Fruit fly (Drosophila melanogaster) Kc167 (cell line): ENCODE results near the gene CG5418.

Source experiments
- Myc ChIP-seq: fragments of >200 bp; optimal IDR thresholded peaks from 2 replicates; lab custom pipeline; 2017; ENCODE audit warnings: missing external identifiers
- Sin3A ChIP-seq: fragments of >200 bp; optimal IDR thresholded peaks from 2 replicates; lab custom pipeline; 2018; ENCODE audit warnings: missing external identifiers
- h ChIP-seq: fragments of >200 bp; optimal IDR thresholded peaks from 3 replicates; lab custom pipeline; 2018; ENCODE audit warnings: missing external identifiers
- insv ChIP-seq: fragments of >200 bp; optimal IDR thresholded peaks from 3 replicates; lab custom pipeline; 2018; ENCODE audit warnings: missing external identifiers
- psq ChIP-seq: fragments of >200 bp; optimal IDR thresholded peaks from 2 replicates; lab custom pipeline; 2017; ENCODE audit warnings: missing external identifiers
- ttk ChIP-seq: sonication (Bioruptor generic); optimal IDR thresholded peaks from 2 replicates; lab custom pipeline; 2017; ENCODE audit warnings: missing external identifiers

The CG5418 gene

dm6 chr2L:12424555-12424954, 28.5 kb downstream of the CG5418 start, which contains the start of gene Fam92:
Gene Fam92 (plus strand): TSS chr2L:12424904.
- TF ChIP-seq psq (lab: Kevin White, UChicago) (no peak), Myc (lab: Kevin White, UChicago) (no peak)

- TF ChIP-seq ttk (no peak), Myc (lab: Kevin White, UChicago) (no peak), h (no peak), Sin3A (lab: Kevin White, UChicago) (no peak), insv (no peak), psq (lab: Kevin White, UChicago) (no peak)
Observed at dm6 chr2L:12423106-12423836, 29.8 kb downstream of the CG5418 start, which contains the start of gene vir-1. Gene vir-1 (minus strand): TSS chr2L:12423439.

- TF ChIP-seq Sin3A (lab: Kevin White, UChicago) (no peak), psq (lab: Kevin White, UChicago) (no peak), Myc (lab: Kevin White, UChicago) (no peak), insv (no peak), h (no peak), ttk (no peak)
Observed at dm6 chr2L:12421793-12422691, 31.0 kb downstream of the CG5418 start.

dm6 chr2L:12421188-12421587, 31.9 kb downstream of the CG5418 start:
- TF ChIP-seq insv (no peak), Myc (lab: Kevin White, UChicago) (no peak), ttk (no peak), psq (lab: Kevin White, UChicago) (no peak), Sin3A (lab: Kevin White, UChicago) (no peak), h (no peak)

- TF ChIP-seq insv = no peak
Observed at dm6 chr2L:12415485-12416137, 37.4 kb downstream of the CG5418 start.

dm6 chr2L:12413899-12414298, 39.1 kb downstream of the CG5418 start:
- TF ChIP-seq insv (no peak), psq (lab: Kevin White, UChicago) (no peak)

dm6 chr2L:12410679-12411078, 42.4 kb downstream of the CG5418 start:
- TF ChIP-seq Myc (lab: Kevin White, UChicago) = no peak
- TF ChIP-seq ttk = no peak
- no peak for TF ChIP-seq psq (lab: Kevin White, UChicago)
- TF ChIP-seq insv = no peak
- no peak for TF ChIP-seq h
- no peak for TF ChIP-seq Sin3A (lab: Kevin White, UChicago)

dm6 chr2L:12404555-12405077, 48.4 kb downstream of the CG5418 start:
- TF ChIP-seq psq (lab: Kevin White, UChicago) = no peak
- no peak for TF ChIP-seq insv
